Worm (Caenorhabditis elegans) whole organism, early embryonic: ENCODE data around the gene Y38C1AA.19.

Source experiments
- aly-1 ChIP-seq: sonication (generic microtip); optimal IDR thresholded peaks from 2 replicates; lab custom pipeline; 2016; ENCODE audit warnings: missing genetic modification characterization, missing compliant biosample characterization
- tbx-37 ChIP-seq: fragments of 200-800 bp; sonication (Bioruptor generic); conservative IDR thresholded peaks from 2 replicates; pipeline ENCODE4 v1.3.6; 2022; ENCODE audit warnings: missing genetic modification reagents, missing genetic modification characterization, missing compliant biosample characterization

ce11 chrIV:179700-180099 is 19.7 kb downstream of the Y38C1AA.19 start:
- TF ChIP-seq tbx-37 (no peak), aly-1 (no peak)
